Worm (Caenorhabditis elegans): ENCODE data around the gene C49A9.1.

DNA sequence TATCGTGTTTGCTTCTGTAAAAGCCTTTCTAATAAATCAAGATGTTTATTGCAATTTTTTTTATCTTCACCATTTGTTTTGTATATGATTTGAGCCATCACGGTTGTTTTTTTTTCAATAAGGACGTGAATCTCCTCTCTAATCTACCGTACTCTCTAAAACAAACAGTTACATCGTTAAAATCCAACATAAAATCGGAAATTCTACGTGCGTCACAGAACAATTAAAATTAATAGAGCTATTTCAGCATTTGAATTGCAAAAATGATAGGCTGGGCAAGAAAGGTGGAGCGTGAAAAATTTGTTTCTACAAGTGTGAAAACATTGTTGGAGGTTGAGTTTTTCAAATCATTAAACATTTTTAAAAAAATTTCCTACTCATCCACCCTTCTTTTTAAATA, 14.6 kb upstream of the C49A9.1 start, which contains the start of gene C49A9.5:
- no peak for TF ChIP-seq lin-39 (tag; optimal IDR thresholded peaks at IDR 0.05)
- no peak for TF ChIP-seq blmp-1 (tag; optimal IDR thresholded peaks at IDR 0.05; ENCODE audit: insufficient read depth)
- no peak for TF ChIP-seq alr-1 (tag; optimal IDR thresholded peaks at IDR 0.05)
